Fruit fly (Drosophila melanogaster) S2 (cell line): ENCODE measurements around the gene CG3808.

Experiments
- CG8478 ChIP-seq: fragments of >200 bp; optimal IDR thresholded peaks from 2 replicates; lab custom pipeline; 2018
- CTCF ChIP-seq, 2 experiments: fragments of >200 bp; optimal IDR thresholded peaks; 2 replicates each; lab custom pipeline; 2018

- TF ChIP-seq CG8478 = no peak
- TF ChIP-seq CTCF (optimal IDR thresholded peaks at IDR 0.05; lab: Kevin White, UChicago) = no peak
Observed at dm6 chr3L:19014090-19014489, 13.7 kb upstream of the CG3808 start.
